Worm (Caenorhabditis elegans): ENCODE data around the gene F47B8.4.
"Not testable (repeated sequence)": the region's sequence is repeated elsewhere in the genome, so short reads cannot be mapped to it uniquely, and the experiment has no call there.

The F47B8.4 gene

ce11 chrV:14274268-14274667 is 50.2 kb downstream of the F47B8.4 start, which contains the start of gene F40G12.7:
Gene F40G12.7, plus strand, starts transcription at chrV:14274568.
- not testable (repeated sequence) for TF ChIP-seq scrt-1 (GFP tag; IDR thresholded peaks at IDR 0.05); ceh-36 (tag; optimal IDR thresholded peaks at IDR 0.05); tra-4 (tag; optimal IDR thresholded peaks at IDR 0.05)
